Worm (Caenorhabditis elegans) whole organism, young adult: ENCODE data around the gene T10C6.16.

ENCODE experiments used
- F39B2.1 ChIP-seq: fragments of 200-800 bp; sonication (Bioruptor generic); IDR thresholded peaks from 2 replicates; pipeline ENCODE4 v1.3.6; 2022; ENCODE audit warnings: missing genetic modification reagents, missing genetic modification characterization, missing compliant biosample characterization
- ama-1 ChIP-seq, 3 experiments: fragments of 150-350 bp in 1 of 3; sonication (generic microtip) in 2 of 3; optimal IDR thresholded peaks; 2 replicates each; lab custom pipeline; 2014 to 2018; ENCODE audit warnings: missing biosample characterization in 2 of 3, missing genetic modification characterization in 2 of 3, missing genetic modification reagents in 2 of 3
- chd-7 ChIP-seq: sonication (generic microtip); optimal IDR thresholded peaks from 2 replicates; lab custom pipeline; 2016; ENCODE audit warnings: mild to moderate bottlenecking, missing genetic modification characterization, moderate library complexity, missing compliant biosample characterization
- fkh-3 ChIP-seq: sonication (generic microtip); optimal IDR thresholded peaks from 2 replicates; lab custom pipeline; 2016; ENCODE audit warnings: mild to moderate bottlenecking, missing genetic modification characterization, missing compliant biosample characterization
- him-1 ChIP-seq: sonication (generic microtip); optimal IDR thresholded peaks from 2 replicates; lab custom pipeline; 2016; ENCODE audit warnings: missing genotype, missing genetic modification reagents, missing genetic modification characterization, missing compliant biosample characterization
- let-526 ChIP-seq: fragments of 200-800 bp; sonication (Bioruptor generic); IDR thresholded peaks from 2 replicates; pipeline ENCODE4 v1.3.6; 2022; ENCODE audit warnings: missing genetic modification reagents, missing genetic modification characterization, missing compliant biosample characterization
- madf-6 ChIP-seq: fragments of 200-800 bp; sonication (Bioruptor generic); IDR thresholded peaks from 2 replicates; pipeline ENCODE4 v1.3.6; 2022; ENCODE audit warnings: missing genetic modification reagents, missing genetic modification characterization, missing compliant biosample characterization
- snpc-1.1 ChIP-seq: sonication (generic microtip); optimal IDR thresholded peaks from 2 replicates; lab custom pipeline; 2017; ENCODE audit warnings: missing genetic modification characterization, mild to moderate bottlenecking, missing compliant biosample characterization, antibody characterized with exemption, moderate library complexity, missing genotype, missing genetic modification reagents; ENCODE audit not compliant: insufficient read depth
- snpc-4 ChIP-seq, 5 experiments: fragments of 150-350 bp in 1 of 5; sonication (generic microtip) in 4 of 5; optimal IDR thresholded peaks; 2 replicates each; lab custom pipeline; 2014 to 2018; ENCODE audit warnings: missing genetic modification characterization in 5 of 5, missing biosample characterization in 3 of 5, antibody characterized with exemption in 2 of 5, mild to moderate bottlenecking in 2 of 5, missing compliant biosample characterization in 2 of 5, missing genotype in 2 of 5, moderate library complexity in 2 of 5, missing genetic modification reagents in 1 of 5
- zfh-2 ChIP-seq: fragments of 200-800 bp; sonication (Bioruptor generic); conservative IDR thresholded peaks from 2 replicates; pipeline ENCODE4 v1.3.6; 2022; ENCODE audit warnings: missing genetic modification reagents, missing genetic modification characterization, missing compliant biosample characterization
- zim-3 ChIP-seq: sonication (generic microtip); optimal IDR thresholded peaks from 2 replicates; lab custom pipeline; 2017; ENCODE audit warnings: mild to moderate bottlenecking, missing genetic modification characterization, moderate library complexity, missing compliant biosample characterization

ce11 chrV:16033491-16033890 is 686 bp upstream of the T10C6.16 start:
- TF ChIP-seq fkh-3 (tag; lab: Kevin White, UChicago) (no peak), let-526 (GFP tag; lab: Robert Waterston, UW) (no peak), zim-3 (tag; lab: Kevin White, UChicago) (no peak), zfh-2 (0 out of 2 replicates have a peak, but pooled peaks have one; percentile 39), him-1 (tag; lab: Kevin White, UChicago) (no peak), chd-7 (tag; lab: Kevin White, UChicago) (no peak), madf-6 (GFP tag; lab: Robert Waterston, UW) (peak; percentile 86), ama-1 (optimal IDR thresholded peaks at IDR 0.05; lab: Kevin White, UChicago) (no peak), ama-1 (GFP tag; optimal IDR thresholded peaks at IDR 0.05; lab: Kevin White, UChicago) (no peak), snpc-4 (GFP tag; optimal IDR thresholded peaks at IDR 0.05; lab: Kevin White, UChicago) (no peak), snpc-4 (tag; optimal IDR thresholded peaks at IDR 0.05; lab: Kevin White, UChicago) (no peak), snpc-1.1 (tag; lab: Kevin White, UChicago) (no peak), F39B2.1 (GFP tag; lab: Robert Waterston, UW) (no peak)
